Fruit fly (Drosophila melanogaster): ENCODE results near the gene Ids.

Gene Ids

dm6 chr3L:3393951-3394834 is 16.1 kb downstream of the Ids start (continued):
- TF ChIP-seq spab (GFP tag; optimal IDR thresholded peaks at IDR 0.05) (no peak), CG10631 (GFP tag; optimal IDR thresholded peaks at IDR 0.05) (peak; percentile 95), CG6792 (GFP tag; optimal IDR thresholded peaks at IDR 0.05) (no peak), Hr4 (GFP tag; optimal IDR thresholded peaks at IDR 0.05) (no peak), salr (GFP tag; optimal IDR thresholded peaks at IDR 0.05) (peak; percentile 66 to 93), CG11902 (GFP tag; optimal IDR thresholded peaks at IDR 0.05) (peak; percentile 63), CG3032 (tag; optimal IDR thresholded peaks at IDR 0.05) (peak; percentile 94), CG3919 (GFP tag; optimal IDR thresholded peaks at IDR 0.05) (peak; percentile 16), Sox15 (GFP tag; optimal IDR thresholded peaks at IDR 0.05) (no peak), achi (GFP tag; optimal IDR thresholded peaks at IDR 0.05) (no peak), lz (GFP tag; optimal IDR thresholded peaks at IDR 0.05) (no peak), Hr38 (GFP tag; optimal IDR thresholded peaks at IDR 0.05) (no peak), CG15336 (GFP tag; IDR thresholded peaks at IDR 0.05) (peak; percentile 14), esn (GFP tag; optimal IDR thresholded peaks at IDR 0.05) (peak; percentile 95), net (GFP tag; optimal IDR thresholded peaks at IDR 0.05) (peak; percentile 85), CG34406 (GFP tag; optimal IDR thresholded peaks at IDR 0.05) (peak; percentile 89), Smox (GFP tag; optimal IDR thresholded peaks at IDR 0.05) (no peak), Eip93F (GFP tag; optimal IDR thresholded peaks at IDR 0.05) (no peak), CG4318 (GFP tag; optimal IDR thresholded peaks at IDR 0.05) (no peak), topi (GFP tag; optimal IDR thresholded peaks at IDR 0.05) (peak; percentile 94), CG8319 (GFP tag; optimal IDR thresholded peaks at IDR 0.05) (no peak), CG7368 (GFP tag; optimal IDR thresholded peaks at IDR 0.05) (no peak), CG10669 (GFP tag; optimal IDR thresholded peaks at IDR 0.05) (peak; percentile 88), Sox14 (GFP tag; optimal IDR thresholded peaks at IDR 0.05) (no peak), fd85E (GFP tag; optimal IDR thresholded peaks at IDR 0.05) (no peak), acj6 (GFP tag; optimal IDR thresholded peaks at IDR 0.05) (no peak), Eip78C (GFP tag) (peak; percentile 79), Hr39 (GFP tag; optimal IDR thresholded peaks at IDR 0.05) (no peak)

DNA sequence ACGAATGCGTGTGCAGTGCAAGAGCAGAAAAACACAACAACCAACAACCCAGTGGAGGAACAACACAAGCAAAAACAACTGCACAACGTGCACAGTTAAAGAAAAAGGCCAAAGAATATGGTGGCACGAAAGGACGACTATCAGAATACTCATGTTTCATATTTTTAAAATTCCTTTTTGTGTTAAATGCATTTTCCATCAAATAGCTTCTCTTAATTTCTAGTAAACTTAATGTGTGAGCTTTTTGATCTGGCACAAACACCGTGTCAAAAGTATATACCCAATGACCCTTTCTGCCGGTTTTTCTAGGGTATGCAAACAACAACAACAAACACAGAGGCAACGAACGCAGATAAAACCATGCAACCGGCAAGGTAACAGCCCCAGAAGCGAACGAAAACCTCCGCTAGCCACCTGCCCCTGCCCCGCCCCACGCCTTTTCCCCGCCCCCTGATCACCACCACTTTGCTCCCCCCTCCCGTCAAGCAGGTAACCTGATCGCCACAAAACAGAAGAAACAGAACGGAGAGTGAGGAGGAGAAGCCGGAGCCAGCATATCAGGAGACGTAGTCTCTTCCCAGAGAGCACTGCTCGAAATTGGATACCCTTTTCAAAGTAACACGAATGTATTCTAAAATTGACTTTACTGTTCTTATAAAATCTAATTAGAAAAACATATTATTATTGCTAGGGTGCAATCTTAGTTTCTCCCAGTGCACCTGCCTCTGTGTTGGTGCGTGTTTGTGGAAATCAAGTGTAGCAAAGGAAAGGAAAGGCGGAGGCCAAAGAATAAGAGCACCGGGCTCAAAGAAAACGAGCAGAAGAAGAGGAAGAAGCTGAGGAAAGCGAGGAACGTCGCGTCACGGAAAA is 17.0 kb downstream of the Ids start:
- TF ChIP-seq Hr39 (GFP tag; optimal IDR thresholded peaks at IDR 0.05) (peak; percentile 99), net (GFP tag; optimal IDR thresholded peaks at IDR 0.05) (peak; percentile 93), svp (GFP tag) (peak; percentile 99), CG11902 (GFP tag; optimal IDR thresholded peaks at IDR 0.05) (peak; percentile 69), CG16779 (tag; optimal IDR thresholded peaks at IDR 0.05) (peak; percentile 87), Hr38 (GFP tag; optimal IDR thresholded peaks at IDR 0.05) (peak; percentile 31), CG6276 (GFP tag; optimal IDR thresholded peaks at IDR 0.05) (peak; percentile 83), CG6808 (GFP tag; optimal IDR thresholded peaks at IDR 0.05) (peak; percentile 92), Ets96B (tag; optimal IDR thresholded peaks at IDR 0.05) (peak; percentile 95), CG3032 (tag; optimal IDR thresholded peaks at IDR 0.05) (peak; percentile 96), spab (GFP tag; optimal IDR thresholded peaks at IDR 0.05) (peak; percentile 96), CG1621 (tag; optimal IDR thresholded peaks at IDR 0.05) (peak; percentile 96), dsx (GFP tag; optimal IDR thresholded peaks at IDR 0.05; ENCODE audit: poor library complexity, severe bottlenecking) (peak; percentile 97), acj6 (GFP tag; optimal IDR thresholded peaks at IDR 0.05) (peak; percentile 98), fd59A (GFP tag; optimal IDR thresholded peaks at IDR 0.05) (peak; percentile 98), CG10669 (GFP tag; optimal IDR thresholded peaks at IDR 0.05) (peak; percentile 95), CG3919 (GFP tag; optimal IDR thresholded peaks at IDR 0.05) (peak; percentile 98), Sox15 (GFP tag; optimal IDR thresholded peaks at IDR 0.05) (peak; percentile 95), esn (GFP tag; optimal IDR thresholded peaks at IDR 0.05) (peak; percentile 97), Lpt (GFP tag; optimal IDR thresholded peaks at IDR 0.05) (peak; percentile 94), Hr4 (GFP tag; optimal IDR thresholded peaks at IDR 0.05) (peak; percentile 86), dac (GFP tag; optimal IDR thresholded peaks at IDR 0.05) (peak; percentile 85), topi (GFP tag; optimal IDR thresholded peaks at IDR 0.05) (peak; percentile 95), Met (GFP tag; optimal IDR thresholded peaks at IDR 0.05) (peak; percentile 95), CG10631 (GFP tag; optimal IDR thresholded peaks at IDR 0.05) (peak; percentile 94), vri (GFP tag; optimal IDR thresholded peaks at IDR 0.05) (peak; percentile 95), CG15336 (GFP tag; IDR thresholded peaks at IDR 0.05) (peak; percentile 91), cyc (GFP tag; optimal IDR thresholded peaks at IDR 0.05) (peak; percentile 98), ss (GFP tag; optimal IDR thresholded peaks at IDR 0.05) (peak; percentile 97), CG11762 (GFP tag; optimal IDR thresholded peaks at IDR 0.05; ENCODE audit: insufficient read depth) (peak; percentile 92), Eip93F (GFP tag; optimal IDR thresholded peaks at IDR 0.05) (peak; percentile 87), CG6792 (GFP tag; optimal IDR thresholded peaks at IDR 0.05) (peak; percentile 97)
